Worm (Caenorhabditis elegans) whole organism, mixed stage, embryonic: ENCODE results near the gene cyp-34A10.

Experiments
- ceh-39 ChIP-seq: fragments of 150-350 bp; optimal IDR thresholded peaks from 2 replicates; lab custom pipeline; 2014; ENCODE audit warnings: missing biosample characterization, missing genetic modification characterization
- ceh-43 ChIP-seq: fragments of 200-800 bp; sonication (Bioruptor generic); optimal IDR thresholded peaks from 2 replicates; lab custom pipeline; 2018; ENCODE audit warnings: mild to moderate bottlenecking, missing genetic modification characterization, moderate library complexity, missing compliant biosample characterization
- elt-3 ChIP-seq: fragments of 150-350 bp; optimal IDR thresholded peaks from 2 replicates; lab custom pipeline; 2014; ENCODE audit warnings: missing biosample characterization, missing genetic modification characterization
- ham-2 ChIP-seq: fragments of 200-800 bp; sonication (Bioruptor generic); optimal IDR thresholded peaks from 2 replicates; lab custom pipeline; 2018; ENCODE audit warnings: mild to moderate bottlenecking, missing genetic modification characterization, missing compliant biosample characterization
- lsy-2 ChIP-seq: fragments of 150-350 bp; optimal IDR thresholded peaks from 2 replicates; lab custom pipeline; 2014; ENCODE audit warnings: missing biosample characterization, missing genetic modification characterization
- nhr-76 ChIP-seq: sonication (generic microtip); optimal IDR thresholded peaks from 2 replicates; lab custom pipeline; 2017; ENCODE audit warnings: missing biosample characterization, missing genetic modification characterization
- sem-2 ChIP-seq: fragments of 200-800 bp; sonication (Bioruptor generic); optimal IDR thresholded peaks from 2 replicates; lab custom pipeline; 2018; ENCODE audit warnings: mild to moderate bottlenecking, missing genetic modification characterization, missing compliant biosample characterization
- tbx-8 ChIP-seq: fragments of 200-800 bp; sonication (Bioruptor generic); optimal IDR thresholded peaks from 2 replicates; lab custom pipeline; 2018; ENCODE audit warnings: mild to moderate bottlenecking, missing genetic modification characterization, moderate library complexity, missing compliant biosample characterization
- unc-39 ChIP-seq: fragments of 150-350 bp; optimal IDR thresholded peaks from 2 replicates; lab custom pipeline; 2014; ENCODE audit warnings: missing biosample characterization, missing genetic modification characterization

cyp-34A10 gene

ce11 chrV:3927522-3927921 lies 45.3 kb downstream of the cyp-34A10 start:
- TF ChIP-seq lsy-2 (no peak), ceh-43 (GFP tag; lab: Kevin White, UChicago) (no peak)
- TF ChIP-seq, all 35 proteins: peak for 0

- no peak for TF ChIP-seq tbx-8 (GFP tag; lab: Kevin White, UChicago)
- TF ChIP-seq elt-3 (tag; lab: Kevin White, UChicago), result no peak
- no peak for TF ChIP-seq nhr-76
- TF ChIP-seq sem-2 (GFP tag; lab: Kevin White, UChicago), result no peak
- TF ChIP-seq unc-39, result no peak
Observed at ce11 chrV:3922547-3922946, 50.2 kb downstream of the cyp-34A10 start.

- TF ChIP-seq ceh-39 (tag; lab: Kevin White, UChicago) (no peak), ham-2 (GFP tag; lab: Kevin White, UChicago) (no peak), sem-2 (GFP tag; lab: Kevin White, UChicago) (no peak)
Observed at ce11 chrV:3921635-3922034, 51.2 kb downstream of the cyp-34A10 start, which contains the start of gene srx-65. srx-65 (plus strand) TSS chrV:3921935.
